Worm (Caenorhabditis elegans): ENCODE results near the gene Y57G11C.14.

DNA sequence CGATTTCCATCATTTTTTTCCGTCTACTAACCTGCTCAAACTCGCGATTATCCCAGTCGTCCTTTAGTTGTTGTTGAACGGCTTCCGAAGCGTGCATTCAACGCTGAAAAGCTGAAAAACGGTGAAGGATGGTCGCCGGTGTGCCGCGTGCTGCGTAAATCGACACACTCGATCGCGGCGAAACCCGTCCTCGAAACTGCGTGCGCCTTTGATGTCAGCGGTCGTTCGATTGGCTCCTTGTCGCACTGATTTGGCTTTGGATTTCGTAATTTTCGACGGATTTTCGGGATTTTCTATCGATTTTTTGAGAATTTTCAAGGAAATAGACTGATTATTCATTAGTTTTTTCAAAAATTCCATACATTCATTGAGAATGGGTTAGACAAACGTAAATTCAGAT lies 1.8 kb upstream of the Y57G11C.14 start, which contains the start of the genes Y57G11C.1147 and nuo-3:
- no peak for TF ChIP-seq vab-15 (tag; optimal IDR thresholded peaks at IDR 0.05)
- no peak for TF ChIP-seq unc-62 (GFP tag; optimal IDR thresholded peaks at IDR 0.05)
